Worm (Caenorhabditis elegans) whole organism, young adult: ENCODE measurements around the gene sri-27.

Source experiments
- B0336.3 ChIP-seq: fragments of 200-800 bp; sonication (Bioruptor generic); IDR thresholded peaks from 2 replicates; pipeline ENCODE4 v1.3.6; 2022; ENCODE audit warnings: missing genetic modification characterization, missing compliant biosample characterization
- C17E4.6 ChIP-seq: fragments of 200-800 bp; sonication (Bioruptor generic); IDR thresholded peaks from 2 replicates; pipeline ENCODE4 v1.3.6; 2022; ENCODE audit warnings: missing genetic modification reagents, missing genetic modification characterization, missing compliant biosample characterization
- F22D6.2 ChIP-seq: sonication (generic microtip); optimal IDR thresholded peaks from 2 replicates; lab custom pipeline; 2016; ENCODE audit warnings: mild to moderate bottlenecking, missing genetic modification characterization, missing compliant biosample characterization
- F23B12.7 ChIP-seq: sonication (generic microtip); optimal IDR thresholded peaks from 2 replicates; lab custom pipeline; 2017; ENCODE audit warnings: missing genetic modification characterization, mild to moderate bottlenecking, missing compliant biosample characterization, antibody characterized with exemption, moderate library complexity; ENCODE audit not compliant: insufficient read depth
- F37B4.10 ChIP-seq: fragments of 200-800 bp; sonication (Bioruptor generic); IDR thresholded peaks from 2 replicates; pipeline ENCODE4 v1.3.6; 2022; ENCODE audit warnings: missing genetic modification characterization, missing compliant biosample characterization
- F49E8.2 ChIP-seq: sonication (generic microtip); optimal IDR thresholded peaks from 3 replicates; lab custom pipeline; 2017; ENCODE audit warnings: missing genetic modification characterization, mild to moderate bottlenecking, missing compliant biosample characterization, antibody characterized with exemption, moderate library complexity; ENCODE audit not compliant: insufficient read depth
- F52B5.7 ChIP-seq: sonication (generic microtip); optimal IDR thresholded peaks from 2 replicates; lab custom pipeline; 2016; ENCODE audit warnings: mild to moderate bottlenecking, missing genetic modification characterization, missing compliant biosample characterization
- F55B11.4 ChIP-seq: sonication (generic microtip); optimal IDR thresholded peaks from 2 replicates; lab custom pipeline; 2016; ENCODE audit warnings: missing compliant biosample characterization, missing genetic modification characterization, borderline replicate concordance; ENCODE audit not compliant: insufficient read depth
- F57A8.1 ChIP-seq: fragments of 200-800 bp; sonication (Bioruptor generic); optimal IDR thresholded peaks from 2 replicates; lab custom pipeline; 2018; ENCODE audit warnings: mild to moderate bottlenecking, missing genetic modification characterization, moderate library complexity, missing compliant biosample characterization
- Y53F4B.3 ChIP-seq: fragments of 200-800 bp; sonication (Bioruptor generic); IDR thresholded peaks from 2 replicates; pipeline ENCODE4 v1.3.6; 2022; ENCODE audit warnings: missing genetic modification reagents, missing genetic modification characterization, missing compliant biosample characterization
- Y56A3A.18 ChIP-seq: fragments of 200-800 bp; sonication (Bioruptor generic); IDR thresholded peaks from 2 replicates; pipeline ENCODE4 v1.3.6; 2022; ENCODE audit warnings: missing genetic modification reagents, missing genetic modification characterization, missing compliant biosample characterization
- Y67H2A.10 ChIP-seq: fragments of 200-800 bp; sonication (Bioruptor generic); conservative IDR thresholded peaks from 2 replicates; pipeline ENCODE4 v1.3.6; 2022; ENCODE audit warnings: missing genetic modification reagents, missing genetic modification characterization, missing compliant biosample characterization
- ama-1 ChIP-seq, 3 experiments: fragments of 150-350 bp in 1 of 3; sonication (generic microtip) in 2 of 3; optimal IDR thresholded peaks; 2 replicates each; lab custom pipeline; 2014 to 2018; ENCODE audit warnings: missing biosample characterization in 2 of 3, missing genetic modification characterization in 2 of 3, missing genetic modification reagents in 2 of 3
- attf-5 ChIP-seq: fragments of 200-800 bp; sonication (Bioruptor generic); optimal IDR thresholded peaks from 2 replicates; lab custom pipeline; 2018; ENCODE audit warnings: mild to moderate bottlenecking, missing genetic modification characterization, missing compliant biosample characterization
- attf-6 ChIP-seq: fragments of 200-800 bp; sonication (Bioruptor generic); IDR thresholded peaks from 2 replicates; pipeline ENCODE4 v1.3.6; 2022; ENCODE audit warnings: missing genetic modification reagents, missing genetic modification characterization, missing compliant biosample characterization
- bed-2 ChIP-seq: fragments of 200-800 bp; sonication (Bioruptor generic); IDR thresholded peaks from 2 replicates; pipeline ENCODE4 v1.3.6; 2022; ENCODE audit warnings: missing genetic modification reagents, missing genetic modification characterization, missing compliant biosample characterization
- ccch-3 ChIP-seq: fragments of 200-800 bp; sonication (Bioruptor generic); optimal IDR thresholded peaks from 2 replicates; lab custom pipeline; 2018; ENCODE audit warnings: mild to moderate bottlenecking, missing genetic modification characterization, missing compliant biosample characterization
- cebp-1 ChIP-seq, 2 experiments: fragments of 200-800 bp in 1 of 2; sonication (Bioruptor generic) in 1 of 2; sonication (generic microtip) in 1 of 2; IDR thresholded peaks in 1 of 2; optimal IDR thresholded peaks in 1 of 2; 2 replicates each; pipeline versions ENCODE4 v1.3.6 to Lab custom; 2017 to 2022; ENCODE audit warnings: missing compliant biosample characterization in 2 of 2, missing genetic modification characterization in 2 of 2, mild to moderate bottlenecking in 1 of 2, missing genetic modification reagents in 1 of 2, moderate library complexity in 1 of 2
- ceh-91 ChIP-seq: fragments of 200-800 bp; sonication (Bioruptor generic); IDR thresholded peaks from 2 replicates; pipeline ENCODE4 v1.3.6; 2022; ENCODE audit warnings: missing genetic modification reagents, missing genetic modification characterization, missing compliant biosample characterization
- dox-1 ChIP-seq: fragments of 200-800 bp; sonication (Bioruptor generic); IDR thresholded peaks from 2 replicates; pipeline ENCODE4 v1.3.6; 2022; ENCODE audit warnings: missing genetic modification reagents, missing genetic modification characterization, missing compliant biosample characterization
- egrh-3 ChIP-seq: fragments of 200-800 bp; sonication (Bioruptor generic); IDR thresholded peaks from 2 replicates; pipeline ENCODE4 v1.3.6; 2022; ENCODE audit warnings: missing genetic modification reagents, missing genetic modification characterization, missing compliant biosample characterization
- him-1 ChIP-seq: sonication (generic microtip); optimal IDR thresholded peaks from 2 replicates; lab custom pipeline; 2016; ENCODE audit warnings: missing genotype, missing genetic modification reagents, missing genetic modification characterization, missing compliant biosample characterization
- hlh-26 ChIP-seq: fragments of 200-800 bp; sonication (Bioruptor generic); conservative IDR thresholded peaks from 2 replicates; pipeline ENCODE4 v1.3.6; 2022; ENCODE audit warnings: missing genetic modification reagents, missing genetic modification characterization, missing compliant biosample characterization
- hmg-1.2 ChIP-seq: fragments of 200-800 bp; sonication (Bioruptor generic); IDR thresholded peaks from 2 replicates; pipeline ENCODE4 v1.3.6; 2022; ENCODE audit warnings: missing genetic modification reagents, missing genetic modification characterization, missing compliant biosample characterization
- lir-1 ChIP-seq: fragments of 200-800 bp; sonication (Bioruptor generic); conservative IDR thresholded peaks from 2 replicates; pipeline ENCODE4 v1.3.6; 2022; ENCODE audit warnings: missing genetic modification reagents, missing genetic modification characterization, missing compliant biosample characterization
- lsl-1 ChIP-seq: fragments of 200-800 bp; sonication (Bioruptor generic); optimal IDR thresholded peaks from 2 replicates; lab custom pipeline; 2018; ENCODE audit warnings: mild to moderate bottlenecking, missing genetic modification characterization, moderate library complexity, missing compliant biosample characterization
- madf-6 ChIP-seq: fragments of 200-800 bp; sonication (Bioruptor generic); IDR thresholded peaks from 2 replicates; pipeline ENCODE4 v1.3.6; 2022; ENCODE audit warnings: missing genetic modification reagents, missing genetic modification characterization, missing compliant biosample characterization
- mes-4 ChIP-seq: sonication (generic microtip); optimal IDR thresholded peaks from 2 replicates; lab custom pipeline; 2016; ENCODE audit warnings: missing genotype, missing genetic modification characterization, missing compliant biosample characterization
- nhr-27 ChIP-seq: fragments of 200-800 bp; sonication (Bioruptor generic); optimal IDR thresholded peaks from 2 replicates; lab custom pipeline; 2018; ENCODE audit warnings: mild to moderate bottlenecking, missing genetic modification characterization, moderate library complexity, missing compliant biosample characterization
- nhr-80 ChIP-seq: sonication (generic microtip); optimal IDR thresholded peaks from 2 replicates; lab custom pipeline; 2016; ENCODE audit warnings: missing genetic modification characterization, missing compliant biosample characterization
- pbrm-1 ChIP-seq: fragments of 200-800 bp; sonication (Bioruptor generic); IDR thresholded peaks from 2 replicates; pipeline ENCODE4 v1.3.6; 2022; ENCODE audit warnings: missing genetic modification reagents, missing genetic modification characterization, missing compliant biosample characterization
- rpc-1 ChIP-seq, 2 experiments: fragments of 150-350 bp in 1 of 2; sonication (generic microtip) in 1 of 2; optimal IDR thresholded peaks; 2 replicates each; lab custom pipeline; 2014 to 2018; ENCODE audit warnings: missing biosample characterization in 1 of 2, missing genetic modification characterization in 1 of 2, missing genetic modification reagents in 1 of 2, missing genotype in 1 of 2
- snpc-1.3 ChIP-seq: sonication (generic microtip); optimal IDR thresholded peaks from 2 replicates; lab custom pipeline; 2017; ENCODE audit warnings: missing genetic modification characterization, mild to moderate bottlenecking, missing compliant biosample characterization, antibody characterized with exemption, moderate library complexity, missing genotype, missing genetic modification reagents; ENCODE audit not compliant: insufficient read depth
- sptf-2 ChIP-seq: fragments of 200-800 bp; sonication (Bioruptor generic); optimal IDR thresholded peaks from 2 replicates; lab custom pipeline; 2018; ENCODE audit warnings: mild to moderate bottlenecking, missing genetic modification characterization, missing compliant biosample characterization
- unc-130 ChIP-seq: sonication (generic microtip); optimal IDR thresholded peaks from 2 replicates; lab custom pipeline; 2016; ENCODE audit warnings: missing genetic modification reagents, missing genetic modification characterization, missing compliant biosample characterization
- zfh-2 ChIP-seq: fragments of 200-800 bp; sonication (Bioruptor generic); conservative IDR thresholded peaks from 2 replicates; pipeline ENCODE4 v1.3.6; 2022; ENCODE audit warnings: missing genetic modification reagents, missing genetic modification characterization, missing compliant biosample characterization
- ztf-3 ChIP-seq: fragments of 200-800 bp; sonication (Bioruptor generic); optimal IDR thresholded peaks from 2 replicates; lab custom pipeline; 2018; ENCODE audit warnings: mild to moderate bottlenecking, missing genetic modification characterization, missing compliant biosample characterization

The sri-27 gene

ce11 chrV:1756099-1756498 lies 30.6 kb downstream of the sri-27 start:
- TF ChIP-seq attf-6 (no peak), F52B5.7 (no peak), ztf-3 (GFP tag; lab: Kevin White, UChicago) (no peak), hlh-26 (GFP tag; lab: Robert Waterston, UW) (no peak), nhr-80 (tag; lab: Kevin White, UChicago) (peak; percentile 32)

- TF ChIP-seq nhr-27 (tag; lab: Kevin White, UChicago) = no peak
- TF ChIP-seq nhr-80 (tag; lab: Kevin White, UChicago) = peak; percentile 0
Measured at ce11 chrV:1756856-1757255, 31.4 kb downstream of the sri-27 start, which contains the start of gene clec-204. Gene clec-204, plus strand, starts transcription at chrV:1757156.

ce11 chrV:1760682-1761081 lies 35.2 kb downstream of the sri-27 start, which contains the start of gene clec-205:
Gene clec-205, plus strand, starts transcription at chrV:1760893.
- no peak for TF ChIP-seq cebp-1 (GFP tag; IDR thresholded peaks at IDR 0.05; lab: Robert Waterston, UW)
- TF ChIP-seq cebp-1 (tag; optimal IDR thresholded peaks at IDR 0.05; lab: Kevin White, UChicago) = no peak
- peak; percentile 46 for TF ChIP-seq nhr-80 (tag; lab: Kevin White, UChicago)

- TF ChIP-seq unc-130 (no peak), F22D6.2 (tag; lab: Kevin White, UChicago) (no peak), ccch-3 (no peak), pbrm-1 (GFP tag; lab: Robert Waterston, UW) (no peak), dox-1 (GFP tag; lab: Robert Waterston, UW) (no peak), snpc-1.3 (tag; lab: Kevin White, UChicago) (no peak), him-1 (no peak), sptf-2 (GFP tag; lab: Kevin White, UChicago) (no peak), Y56A3A.18 (no peak), lsl-1 (no peak), F49E8.2 (tag; lab: Kevin White, UChicago) (no peak), cebp-1 (GFP tag; IDR thresholded peaks at IDR 0.05; lab: Robert Waterston, UW) (no peak), cebp-1 (tag; optimal IDR thresholded peaks at IDR 0.05; lab: Kevin White, UChicago) (no peak), lir-1 (GFP tag; lab: Robert Waterston, UW) (no peak), F23B12.7 (tag; lab: Kevin White, UChicago) (no peak), rpc-1 (optimal IDR thresholded peaks at IDR 0.05; lab: Kevin White, UChicago) (no peak), rpc-1 (tag; optimal IDR thresholded peaks at IDR 0.05; lab: Kevin White, UChicago) (no peak), Y53F4B.3 (GFP tag; lab: Robert Waterston, UW) (no peak)
Measured at ce11 chrV:1767427-1767826, 42.0 kb downstream of the sri-27 start.

- peak; percentile 61 for TF ChIP-seq nhr-80 (tag; lab: Kevin White, UChicago)
- TF ChIP-seq F55B11.4 = no peak
- TF ChIP-seq bed-2 (GFP tag; lab: Robert Waterston, UW) = no peak
- peak; percentile 52; the same call in 1 of the 2 replicates for TF ChIP-seq dox-1 (GFP tag; lab: Robert Waterston, UW)
- 0 out of 2 replicates have a peak, but pooled peaks have one; percentile 23 for TF ChIP-seq zfh-2 (GFP tag; lab: Robert Waterston, UW)
- no peak for TF ChIP-seq nhr-27 (tag; lab: Kevin White, UChicago)
- peak; percentile 16; the same call in 1 of the 2 replicates for TF ChIP-seq hmg-1.2
- TF ChIP-seq F37B4.10 = no peak
- no peak for TF ChIP-seq Y67H2A.10 (GFP tag; lab: Robert Waterston, UW)
- peak; percentile 36; the same call in 1 of the 2 replicates for TF ChIP-seq B0336.3 (GFP tag; lab: Robert Waterston, UW)
- TF ChIP-seq mes-4 (tag; lab: Kevin White, UChicago) = no peak
- no peak for TF ChIP-seq C17E4.6 (GFP tag; lab: Robert Waterston, UW)
- no peak for TF ChIP-seq F57A8.1
- no peak for TF ChIP-seq sptf-2 (GFP tag; lab: Kevin White, UChicago)
- no peak for TF ChIP-seq egrh-3
- TF ChIP-seq ama-1 (optimal IDR thresholded peaks at IDR 0.05; lab: Kevin White, UChicago) = no peak
- TF ChIP-seq ama-1 (GFP tag; optimal IDR thresholded peaks at IDR 0.05; lab: Kevin White, UChicago) = no peak
- TF ChIP-seq attf-5 (GFP tag; lab: Kevin White, UChicago) = peak; percentile 20
- TF ChIP-seq cebp-1 (GFP tag; IDR thresholded peaks at IDR 0.05; lab: Robert Waterston, UW) = no peak
- peak; percentile 42 for TF ChIP-seq cebp-1 (tag; optimal IDR thresholded peaks at IDR 0.05; lab: Kevin White, UChicago)
- no peak for TF ChIP-seq madf-6
- TF ChIP-seq ceh-91 (GFP tag; lab: Robert Waterston, UW) = no peak
Measured at ce11 chrV:1771727-1772126, 46.3 kb downstream of the sri-27 start, which contains the start of gene dhs-13. Gene dhs-13, minus strand, starts transcription at chrV:1771734.
